Worm (Caenorhabditis elegans) whole organism, early embryonic: ENCODE measurements around the gene sru-42.
"Not testable (repeated sequence)": the region's sequence is repeated elsewhere in the genome, so short reads cannot be mapped to it uniquely, and the experiment has no call there.

Experiments
- B0310.2 ChIP-seq: sonication (generic microtip); optimal IDR thresholded peaks from 2 replicates; lab custom pipeline; 2016; ENCODE audit warnings: mild to moderate bottlenecking, missing genetic modification characterization, missing compliant biosample characterization
- F13C5.2 ChIP-seq: sonication (generic microtip); optimal IDR thresholded peaks from 2 replicates; lab custom pipeline; 2017; ENCODE audit warnings: mild to moderate bottlenecking, missing genetic modification characterization, inconsistent platforms, missing compliant biosample characterization
- aly-1 ChIP-seq: sonication (generic microtip); optimal IDR thresholded peaks from 2 replicates; lab custom pipeline; 2016; ENCODE audit warnings: missing genetic modification characterization, missing compliant biosample characterization
- ama-1 ChIP-seq: fragments of 150-350 bp; optimal IDR thresholded peaks from 2 replicates; lab custom pipeline; 2014
- ceh-13 ChIP-seq: fragments of 200-800 bp; sonication (Bioruptor generic); optimal IDR thresholded peaks from 2 replicates; lab custom pipeline; 2018; ENCODE audit warnings: mild to moderate bottlenecking, missing genetic modification characterization, missing compliant biosample characterization
- ceh-36 ChIP-seq: sonication (generic microtip); optimal IDR thresholded peaks from 2 replicates; lab custom pipeline; 2016; ENCODE audit warnings: missing genetic modification characterization, inconsistent platforms, missing compliant biosample characterization
- ets-7 ChIP-seq: sonication (generic microtip); optimal IDR thresholded peaks from 2 replicates; lab custom pipeline; 2016; ENCODE audit warnings: missing genotype, missing genetic modification characterization, missing compliant biosample characterization
- flt-1 ChIP-seq: fragments of 200-800 bp; sonication (Bioruptor generic); IDR thresholded peaks from 2 replicates; pipeline ENCODE4 v1.3.6; 2022; ENCODE audit warnings: missing genetic modification characterization, missing compliant biosample characterization
- hmbx-1 ChIP-seq: sonication (generic microtip); optimal IDR thresholded peaks from 2 replicates; lab custom pipeline; 2016; ENCODE audit warnings: mild to moderate bottlenecking, missing genetic modification characterization, missing compliant biosample characterization
- hmg-4 ChIP-seq: fragments of 200-800 bp; sonication (Bioruptor generic); optimal IDR thresholded peaks from 2 replicates; lab custom pipeline; 2018; ENCODE audit warnings: mild to moderate bottlenecking, missing genetic modification characterization, missing compliant biosample characterization
- hnd-1 ChIP-seq: sonication (generic microtip); optimal IDR thresholded peaks from 2 replicates; lab custom pipeline; 2016; ENCODE audit warnings: missing genetic modification characterization, missing compliant biosample characterization
- pes-1 ChIP-seq: fragments of 200-800 bp; sonication (Bioruptor generic); IDR thresholded peaks from 2 replicates; pipeline ENCODE4 v1.3.6; 2022; ENCODE audit warnings: missing genetic modification reagents, missing genetic modification characterization, missing compliant biosample characterization
- scrt-1 ChIP-seq: fragments of 200-800 bp; sonication (Bioruptor generic); IDR thresholded peaks from 2 replicates; pipeline ENCODE4 v1.3.6; 2022; ENCODE audit warnings: missing genetic modification characterization, missing compliant biosample characterization
- sea-1 ChIP-seq: fragments of 200-800 bp; sonication (Bioruptor generic); conservative IDR thresholded peaks from 2 replicates; pipeline ENCODE4 v1.3.6; 2022; ENCODE audit warnings: missing genetic modification characterization, missing compliant biosample characterization
- tbx-11 ChIP-seq: fragments of 200-800 bp; sonication (Bioruptor generic); IDR thresholded peaks from 2 replicates; pipeline ENCODE4 v1.3.6; 2022; ENCODE audit warnings: missing genetic modification characterization, missing compliant biosample characterization
- tbx-37 ChIP-seq: fragments of 200-800 bp; sonication (Bioruptor generic); conservative IDR thresholded peaks from 2 replicates; pipeline ENCODE4 v1.3.6; 2022; ENCODE audit warnings: missing genetic modification reagents, missing genetic modification characterization, missing compliant biosample characterization
- tra-4 ChIP-seq: sonication (generic microtip); optimal IDR thresholded peaks from 2 replicates; lab custom pipeline; 2017; ENCODE audit warnings: missing genetic modification characterization, missing compliant biosample characterization

sru-42 gene

ce11 chrV:15668870-15669269 lies 18.6 kb downstream of the sru-42 start, which contains the start of gene K06B4.4:
Gene K06B4.4, plus strand, starts transcription at chrV:15669170.
- TF ChIP-seq scrt-1 (GFP tag; lab: Robert Waterston, UW) (no peak), F13C5.2 (tag; lab: Kevin White, UChicago) (no peak), tbx-11 (GFP tag; lab: Robert Waterston, UW) (no peak), hnd-1 (tag; lab: Kevin White, UChicago) (no peak), aly-1 (tag; lab: Kevin White, UChicago) (no peak), tra-4 (tag; lab: Kevin White, UChicago) (no peak), ets-7 (tag; lab: Kevin White, UChicago) (no peak), B0310.2 (tag; lab: Kevin White, UChicago) (no peak), sea-1 (no peak), ceh-36 (tag; lab: Kevin White, UChicago) (no peak), flt-1 (GFP tag; lab: Robert Waterston, UW) (no peak), pes-1 (GFP tag; lab: Robert Waterston, UW) (no peak)

- TF ChIP-seq hmbx-1; flt-1 (GFP tag; lab: Robert Waterston, UW); tbx-11 (GFP tag; lab: Robert Waterston, UW): not testable (repeated sequence)
Measured at ce11 chrV:15670139-15670538, 19.9 kb downstream of the sru-42 start, which contains the start of gene K06B4.15. Gene K06B4.15, plus strand, starts transcription at chrV:15670439.

ce11 chrV:15673707-15674106 lies 23.4 kb downstream of the sru-42 start, which contains the start of gene nhr-51:
Gene nhr-51, plus strand, starts transcription at chrV:15674007.
- TF ChIP-seq flt-1 (GFP tag; lab: Robert Waterston, UW) (no peak), B0310.2 (tag; lab: Kevin White, UChicago) (no peak), aly-1 (tag; lab: Kevin White, UChicago) (no peak)

- TF ChIP-seq ceh-36 (tag; lab: Kevin White, UChicago) (no peak), tbx-11 (GFP tag; lab: Robert Waterston, UW) (no peak), F13C5.2 (tag; lab: Kevin White, UChicago) (no peak)
Measured at ce11 chrV:15674899-15675298, 24.6 kb downstream of the sru-42 start.

ce11 chrV:15677222-15677621 lies 27.0 kb downstream of the sru-42 start, which contains the start of gene nhr-52:
Gene nhr-52, plus strand, starts transcription at chrV:15677522.
- no peak for TF ChIP-seq ama-1 (lab: Kevin White, UChicago)
- TF ChIP-seq flt-1 (GFP tag; lab: Robert Waterston, UW), result no peak
- no peak for TF ChIP-seq F13C5.2 (tag; lab: Kevin White, UChicago)
- no peak for TF ChIP-seq tra-4 (tag; lab: Kevin White, UChicago)
- TF ChIP-seq hmbx-1, result no peak
- TF ChIP-seq hnd-1 (tag; lab: Kevin White, UChicago), result no peak
- no peak for TF ChIP-seq ceh-13
- TF ChIP-seq pes-1 (GFP tag; lab: Robert Waterston, UW), result no peak
- TF ChIP-seq ets-7 (tag; lab: Kevin White, UChicago), result no peak
- no peak for TF ChIP-seq B0310.2 (tag; lab: Kevin White, UChicago)
- TF ChIP-seq scrt-1 (GFP tag; lab: Robert Waterston, UW), result no peak
- no peak for TF ChIP-seq tbx-11 (GFP tag; lab: Robert Waterston, UW)
- TF ChIP-seq ceh-36 (tag; lab: Kevin White, UChicago), result no peak
- TF ChIP-seq tbx-37, result no peak
- TF ChIP-seq aly-1 (tag; lab: Kevin White, UChicago), result no peak
- no peak for TF ChIP-seq sea-1
- no peak for TF ChIP-seq hmg-4

- TF ChIP-seq pes-1 (GFP tag; lab: Robert Waterston, UW), result no peak
- no peak for TF ChIP-seq tbx-37
- no peak for TF ChIP-seq tra-4 (tag; lab: Kevin White, UChicago)
- no peak for TF ChIP-seq ceh-13
- TF ChIP-seq F13C5.2 (tag; lab: Kevin White, UChicago), result no peak
- TF ChIP-seq hmbx-1, result no peak
- TF ChIP-seq ets-7 (tag; lab: Kevin White, UChicago), result no peak
Measured at ce11 chrV:15685599-15685998, 35.3 kb downstream of the sru-42 start, which contains the start of gene nhr-196. Gene nhr-196, plus strand, starts transcription at chrV:15685716.

ce11 chrV:15687660-15688059 lies 37.4 kb downstream of the sru-42 start, which contains the start of gene nhr-197:
Gene nhr-197, plus strand, starts transcription at chrV:15687960.
- no peak for TF ChIP-seq tbx-11 (GFP tag; lab: Robert Waterston, UW)
- TF ChIP-seq pes-1 (GFP tag; lab: Robert Waterston, UW), result no peak
- TF ChIP-seq tbx-37, result no peak
- no peak for TF ChIP-seq B0310.2 (tag; lab: Kevin White, UChicago)
- no peak for TF ChIP-seq flt-1 (GFP tag; lab: Robert Waterston, UW)
- TF ChIP-seq hmg-4, result no peak
- no peak for TF ChIP-seq scrt-1 (GFP tag; lab: Robert Waterston, UW)
- TF ChIP-seq sea-1, result no peak
- no peak for TF ChIP-seq ceh-36 (tag; lab: Kevin White, UChicago)
- no peak for TF ChIP-seq aly-1 (tag; lab: Kevin White, UChicago)
- no peak for TF ChIP-seq ceh-13
- TF ChIP-seq tra-4 (tag; lab: Kevin White, UChicago), result no peak
- no peak for TF ChIP-seq ets-7 (tag; lab: Kevin White, UChicago)
- no peak for TF ChIP-seq ama-1 (lab: Kevin White, UChicago)
- no peak for TF ChIP-seq F13C5.2 (tag; lab: Kevin White, UChicago)
- no peak for TF ChIP-seq hmbx-1
- TF ChIP-seq hnd-1 (tag; lab: Kevin White, UChicago), result no peak

- no peak for TF ChIP-seq tra-4 (tag; lab: Kevin White, UChicago)
- no peak for TF ChIP-seq pes-1 (GFP tag; lab: Robert Waterston, UW)
- TF ChIP-seq aly-1 (tag; lab: Kevin White, UChicago), result no peak
- TF ChIP-seq F13C5.2 (tag; lab: Kevin White, UChicago), result no peak
- no peak for TF ChIP-seq ets-7 (tag; lab: Kevin White, UChicago)
- no peak for TF ChIP-seq tbx-37
- TF ChIP-seq sea-1, result no peak
Measured at ce11 chrV:15689952-15690351, 39.7 kb downstream of the sru-42 start, which contains the start of gene nhr-268. Gene nhr-268, plus strand, starts transcription at chrV:15690252.
